Worm (Caenorhabditis elegans) whole organism, L2 larva: Measurements from ENCODE around the gene tag-278.

Source experiments
- C34F6.9 ChIP-seq: fragments of 150-350 bp; optimal IDR thresholded peaks from 2 replicates; lab custom pipeline; 2014; ENCODE audit warnings: missing biosample characterization, missing genetic modification characterization
- F13H6.1 ChIP-seq: sonication (generic microtip); optimal IDR thresholded peaks from 2 replicates; lab custom pipeline; 2016; ENCODE audit warnings: missing genetic modification characterization, missing compliant biosample characterization
- R02D3.7 ChIP-seq: fragments of 150-350 bp; optimal IDR thresholded peaks from 2 replicates; lab custom pipeline; 2014; ENCODE audit warnings: missing biosample characterization, missing genetic modification characterization
- Y55F3AM.14 ChIP-seq: fragments of 200-800 bp; sonication (Bioruptor generic); optimal IDR thresholded peaks from 2 replicates; lab custom pipeline; 2018; ENCODE audit warnings: mild to moderate bottlenecking, missing genetic modification characterization, missing compliant biosample characterization
- ZK546.5 ChIP-seq: sonication (generic microtip); optimal IDR thresholded peaks from 2 replicates; lab custom pipeline; 2017; ENCODE audit warnings: missing biosample characterization, missing genetic modification characterization
- alr-1 ChIP-seq: fragments of 150-350 bp; optimal IDR thresholded peaks from 2 replicates; lab custom pipeline; 2014; ENCODE audit warnings: missing biosample characterization, missing genetic modification characterization
- aly-2 ChIP-seq: fragments of 150-350 bp; optimal IDR thresholded peaks from 2 replicates; lab custom pipeline; 2014; ENCODE audit warnings: missing biosample characterization, missing genetic modification characterization
- ama-1 ChIP-seq: fragments of 150-350 bp; optimal IDR thresholded peaks from 2 replicates; lab custom pipeline; 2018; ENCODE audit warnings: inconsistent platforms
- blmp-1 ChIP-seq: sonication (generic microtip); optimal IDR thresholded peaks from 2 replicates; lab custom pipeline; 2017; ENCODE audit warnings: missing genetic modification characterization, mild to moderate bottlenecking, missing compliant biosample characterization, antibody characterized with exemption, moderate library complexity; ENCODE audit not compliant: insufficient read depth
- ceh-16 ChIP-seq: fragments of 150-350 bp; optimal IDR thresholded peaks from 2 replicates; lab custom pipeline; 2014; ENCODE audit warnings: missing biosample characterization, missing genetic modification characterization
- crh-2 ChIP-seq: sonication (generic microtip); optimal IDR thresholded peaks from 2 replicates; lab custom pipeline; 2017; ENCODE audit warnings: missing biosample characterization, missing genetic modification characterization
- dmd-4 ChIP-seq: sonication (generic microtip); optimal IDR thresholded peaks from 2 replicates; lab custom pipeline; 2017; ENCODE audit warnings: missing biosample characterization, missing genetic modification characterization
- egl-27 ChIP-seq: sonication (generic microtip); optimal IDR thresholded peaks from 3 replicates; lab custom pipeline; 2017; ENCODE audit warnings: missing biosample characterization, missing genetic modification reagents, missing genetic modification characterization
- elt-1 ChIP-seq: fragments of 150-350 bp; optimal IDR thresholded peaks from 2 replicates; lab custom pipeline; 2014; ENCODE audit warnings: missing biosample characterization, missing genetic modification characterization
- elt-3 ChIP-seq: sonication (generic microtip); optimal IDR thresholded peaks from 2 replicates; lab custom pipeline; 2017; ENCODE audit warnings: missing biosample characterization, missing genetic modification characterization
- fos-1 ChIP-seq: fragments of 150-350 bp; optimal IDR thresholded peaks from 2 replicates; lab custom pipeline; 2014; ENCODE audit warnings: missing biosample characterization, missing genetic modification characterization
- gmeb-1 ChIP-seq: fragments of 150-350 bp; optimal IDR thresholded peaks from 2 replicates; lab custom pipeline; 2014; ENCODE audit warnings: missing biosample characterization, missing genetic modification characterization
- lin-11 ChIP-seq: fragments of 150-350 bp; sonication (generic microtip); optimal IDR thresholded peaks from 2 replicates; lab custom pipeline; 2014; ENCODE audit warnings: missing biosample characterization, missing genetic modification characterization, inconsistent platforms, mixed read lengths
- lin-13 ChIP-seq: fragments of 150-350 bp; optimal IDR thresholded peaks from 2 replicates; lab custom pipeline; 2014; ENCODE audit warnings: missing biosample characterization, missing genetic modification reagents, missing genetic modification characterization
- lin-39 ChIP-seq: fragments of 150-350 bp; optimal IDR thresholded peaks from 2 replicates; lab custom pipeline; 2014; ENCODE audit warnings: missing biosample characterization, missing genetic modification reagents, missing genetic modification characterization
- lsy-2 ChIP-seq, 2 experiments: fragments of 150-350 bp in 1 of 2; sonication (generic microtip) in 1 of 2; optimal IDR thresholded peaks; 2 replicates each; lab custom pipeline; 2014 to 2017; ENCODE audit warnings: missing biosample characterization in 2 of 2, missing genetic modification characterization in 2 of 2
- mbf-1 ChIP-seq: sonication (generic microtip); optimal IDR thresholded peaks from 2 replicates; lab custom pipeline; 2017; ENCODE audit warnings: missing biosample characterization, missing genetic modification characterization
- mdl-1 ChIP-seq, 2 experiments: fragments of 150-350 bp in 1 of 2; sonication (generic microtip) in 1 of 2; optimal IDR thresholded peaks; 2 replicates each; lab custom pipeline; 2017; ENCODE audit warnings: missing biosample characterization in 2 of 2, missing genetic modification characterization in 2 of 2
- nhr-10 ChIP-seq: sonication (generic microtip); optimal IDR thresholded peaks from 2 replicates; lab custom pipeline; 2017; ENCODE audit warnings: missing biosample characterization, missing genetic modification characterization
- nhr-11 ChIP-seq: fragments of 150-350 bp; optimal IDR thresholded peaks from 2 replicates; lab custom pipeline; 2014; ENCODE audit warnings: missing biosample characterization, missing genetic modification characterization
- nhr-12 ChIP-seq: fragments of 150-350 bp; optimal IDR thresholded peaks from 2 replicates; lab custom pipeline; 2014; ENCODE audit warnings: missing biosample characterization, missing genetic modification characterization
- nhr-129 ChIP-seq: fragments of 150-350 bp; optimal IDR thresholded peaks from 2 replicates; lab custom pipeline; 2014; ENCODE audit warnings: missing biosample characterization, missing genetic modification characterization
- nhr-21 ChIP-seq: fragments of 150-350 bp; optimal IDR thresholded peaks from 2 replicates; lab custom pipeline; 2014; ENCODE audit warnings: missing biosample characterization, missing genetic modification characterization
- nhr-23 ChIP-seq: fragments of 150-350 bp; optimal IDR thresholded peaks from 2 replicates; lab custom pipeline; 2014; ENCODE audit warnings: missing biosample characterization, missing genetic modification reagents, missing genetic modification characterization
- nhr-237 ChIP-seq: fragments of 150-350 bp; optimal IDR thresholded peaks from 2 replicates; lab custom pipeline; 2014; ENCODE audit warnings: missing biosample characterization, missing genetic modification characterization
- nhr-25 ChIP-seq: fragments of 150-350 bp; sonication (generic microtip); optimal IDR thresholded peaks from 3 replicates; lab custom pipeline; 2014; ENCODE audit warnings: missing biosample characterization, missing genetic modification characterization
- nhr-6 ChIP-seq: fragments of 150-350 bp; optimal IDR thresholded peaks from 2 replicates; lab custom pipeline; 2014; ENCODE audit warnings: missing biosample characterization, missing genetic modification characterization
- nhr-77 ChIP-seq: fragments of 150-350 bp; optimal IDR thresholded peaks from 2 replicates; lab custom pipeline; 2014; ENCODE audit warnings: missing biosample characterization, missing genetic modification characterization
- peb-1 ChIP-seq: fragments of 150-350 bp; optimal IDR thresholded peaks from 2 replicates; lab custom pipeline; 2014; ENCODE audit warnings: missing biosample characterization, missing genetic modification characterization
- sem-4 ChIP-seq: fragments of 150-350 bp; optimal IDR thresholded peaks from 2 replicates; lab custom pipeline; 2014; ENCODE audit warnings: missing biosample characterization, missing genetic modification reagents, missing genetic modification characterization
- skn-1 ChIP-seq: sonication (generic microtip); optimal IDR thresholded peaks from 2 replicates; lab custom pipeline; 2017; ENCODE audit warnings: missing biosample characterization, missing genetic modification characterization
- sma-3 ChIP-seq: sonication (generic microtip); optimal IDR thresholded peaks from 2 replicates; lab custom pipeline; 2016; ENCODE audit warnings: missing genetic modification reagents, missing genetic modification characterization, missing compliant biosample characterization
- sma-9 ChIP-seq, 2 experiments: fragments of 150-350 bp in 1 of 2; sonication (generic microtip) in 1 of 2; optimal IDR thresholded peaks; 2 replicates each; lab custom pipeline; 2014 to 2016; ENCODE audit warnings: missing genetic modification characterization in 2 of 2, mild to moderate bottlenecking in 1 of 2, missing biosample characterization in 1 of 2, missing compliant biosample characterization in 1 of 2, missing genetic modification reagents in 1 of 2, moderate library complexity in 1 of 2
- snpc-4 ChIP-seq: fragments of 150-350 bp; optimal IDR thresholded peaks from 2 replicates; lab custom pipeline; 2014; ENCODE audit warnings: missing biosample characterization, missing genetic modification characterization
- unc-39 ChIP-seq: fragments of 150-350 bp; optimal IDR thresholded peaks from 2 replicates; lab custom pipeline; 2014; ENCODE audit warnings: missing biosample characterization, missing genetic modification characterization
- unc-55 ChIP-seq: fragments of 150-350 bp; sonication (generic microtip); optimal IDR thresholded peaks from 3 replicates; lab custom pipeline; 2014; ENCODE audit warnings: missing biosample characterization, missing genetic modification reagents, missing genetic modification characterization
- unc-62 ChIP-seq: fragments of 150-350 bp; optimal IDR thresholded peaks from 2 replicates; lab custom pipeline; 2014; ENCODE audit warnings: missing biosample characterization, missing genetic modification reagents, missing genetic modification characterization
- zag-1 ChIP-seq: fragments of 150-350 bp; optimal IDR thresholded peaks from 2 replicates; lab custom pipeline; 2014; ENCODE audit warnings: missing biosample characterization, missing genetic modification characterization
- ztf-1 ChIP-seq: fragments of 200-800 bp; sonication (Bioruptor generic); conservative IDR thresholded peaks from 2 replicates; pipeline ENCODE4 v1.3.6; 2022; ENCODE audit warnings: missing genetic modification characterization, missing compliant biosample characterization
- ztf-11 ChIP-seq: sonication (generic microtip); optimal IDR thresholded peaks from 2 replicates; lab custom pipeline; 2017; ENCODE audit warnings: missing biosample characterization, missing genetic modification characterization

Gene tag-278

ce11 chrX:3678507-3679175, 10.4 kb downstream of the tag-278 start, which contains the start of gene tag-52:
TSS of gene tag-52 (minus strand) at chrX:3678557.
- TF ChIP-seq nhr-25, result peak; percentile 49
- TF ChIP-seq nhr-21 (tag; lab: Kevin White, UChicago), result peak; percentile 1
- no peak for TF ChIP-seq lin-39 (tag; lab: Kevin White, UChicago)
- no peak for TF ChIP-seq lin-13
- TF ChIP-seq fos-1, result peak; percentile 16
- TF ChIP-seq nhr-129 (tag; lab: Kevin White, UChicago), result peak; percentile 74
- TF ChIP-seq sma-3 (GFP tag; lab: Kevin White, UChicago), result peak; percentile 54
- no peak for TF ChIP-seq ztf-1 (GFP tag; lab: Robert Waterston, UW)
- TF ChIP-seq Y55F3AM.14 (GFP tag; lab: Kevin White, UChicago), result no peak
- peak; percentile 85 for TF ChIP-seq sma-9 (GFP tag; optimal IDR thresholded peaks at IDR 0.05; lab: Kevin White, UChicago)
- no peak for TF ChIP-seq sma-9 (tag; optimal IDR thresholded peaks at IDR 0.05; lab: Kevin White, UChicago)
- no peak for TF ChIP-seq elt-3 (tag; lab: Kevin White, UChicago)
- TF ChIP-seq lsy-2 (tag; optimal IDR thresholded peaks at IDR 0.05; lab: Kevin White, UChicago), result peak in 1 of 2 experiments; percentile 13
- TF ChIP-seq ztf-11 (tag; lab: Kevin White, UChicago), result no peak
- peak; percentile 55 for TF ChIP-seq crh-2 (tag; lab: Kevin White, UChicago)
- TF ChIP-seq ama-1 (lab: Kevin White, UChicago), result no peak
- TF ChIP-seq ZK546.5 (tag; lab: Kevin White, UChicago), result no peak
- no peak for TF ChIP-seq R02D3.7 (tag; lab: Kevin White, UChicago)
- TF ChIP-seq zag-1 (tag; lab: Kevin White, UChicago), result no peak
- TF ChIP-seq dmd-4 (tag; lab: Kevin White, UChicago), result no peak
- TF ChIP-seq mbf-1 (tag; lab: Kevin White, UChicago), result no peak
- TF ChIP-seq nhr-12 (tag; lab: Kevin White, UChicago), result no peak
- peak; percentile 38 for TF ChIP-seq unc-55
- TF ChIP-seq peb-1, result no peak
- no peak for TF ChIP-seq aly-2 (tag; lab: Kevin White, UChicago)
- TF ChIP-seq nhr-23 (tag; lab: Kevin White, UChicago), result no peak
- TF ChIP-seq elt-1 (tag; lab: Kevin White, UChicago), result no peak
- no peak for TF ChIP-seq lin-11 (tag; lab: Kevin White, UChicago)
- TF ChIP-seq egl-27 (tag; lab: Kevin White, UChicago), result peak; percentile 24
- TF ChIP-seq nhr-11 (tag; lab: Kevin White, UChicago), result no peak
- no peak for TF ChIP-seq nhr-77
- no peak for TF ChIP-seq nhr-6 (tag; lab: Kevin White, UChicago)
- TF ChIP-seq snpc-4 (tag; lab: Kevin White, UChicago), result no peak
- TF ChIP-seq ceh-16 (tag; lab: Kevin White, UChicago), result no peak
- peak; percentile 32 for TF ChIP-seq gmeb-1 (tag; lab: Kevin White, UChicago)
- no peak for TF ChIP-seq skn-1 (tag; lab: Kevin White, UChicago)
- peak in 1 of 2 experiments; percentile 23 for TF ChIP-seq mdl-1 (tag; optimal IDR thresholded peaks at IDR 0.05; lab: Kevin White, UChicago)
- TF ChIP-seq C34F6.9 (tag; lab: Kevin White, UChicago), result no peak
- no peak for TF ChIP-seq sem-4 (tag; lab: Kevin White, UChicago)
- peak; percentile 21 for TF ChIP-seq F13H6.1
- TF ChIP-seq unc-39, result no peak
- TF ChIP-seq nhr-10 (tag; lab: Kevin White, UChicago), result no peak
- TF ChIP-seq nhr-237 (tag; lab: Kevin White, UChicago), result no peak
- peak; percentile 1 for TF ChIP-seq blmp-1
- no peak for TF ChIP-seq unc-62 (GFP tag; lab: Kevin White, UChicago)
- no peak for TF ChIP-seq alr-1 (tag; lab: Kevin White, UChicago)
